Worm (Caenorhabditis elegans) whole organism, L1 larva: ENCODE measurements around the gene T20D3.5.

Experiments used
- elt-3 ChIP-seq, 6 experiments: fragments of 150-350 bp in 1 of 6; sonication (generic microtip); optimal IDR thresholded peaks; 2 replicates each; lab custom pipeline; 2017 to 2018; ENCODE audit warnings: missing biosample characterization in 6 of 6, missing genetic modification characterization in 6 of 6, inconsistent platforms in 1 of 6
- irx-1 ChIP-seq: sonication (generic microtip); optimal IDR thresholded peaks from 2 replicates; lab custom pipeline; 2016; ENCODE audit warnings: missing genetic modification characterization, missing compliant biosample characterization
- lin-35 ChIP-seq, 2 experiments: fragments of 150-350 bp; optimal IDR thresholded peaks; 2 replicates each; lab custom pipeline; 2014; ENCODE audit warnings: missing biosample characterization in 2 of 2, missing genetic modification characterization in 2 of 2, missing genetic modification reagents in 2 of 2
- mef-2 ChIP-seq: fragments of 150-350 bp; optimal IDR thresholded peaks from 2 replicates; lab custom pipeline; 2014; ENCODE audit warnings: missing biosample characterization, missing genetic modification characterization
- mep-1 ChIP-seq: fragments of 150-350 bp; optimal IDR thresholded peaks from 2 replicates; lab custom pipeline; 2014; ENCODE audit warnings: missing biosample characterization, missing genetic modification characterization
- nhr-28 ChIP-seq: fragments of 150-350 bp; optimal IDR thresholded peaks from 2 replicates; lab custom pipeline; 2014; ENCODE audit warnings: missing biosample characterization, missing genetic modification characterization
- rnt-1 ChIP-seq: sonication (generic microtip); optimal IDR thresholded peaks from 2 replicates; lab custom pipeline; 2016; ENCODE audit warnings: mild to moderate bottlenecking, missing genetic modification characterization, moderate library complexity, missing compliant biosample characterization
- snpc-4 ChIP-seq: fragments of 150-350 bp; optimal IDR thresholded peaks from 2 replicates; lab custom pipeline; 2014; ENCODE audit warnings: missing biosample characterization, missing genetic modification characterization
- sup-37 ChIP-seq: fragments of 200-800 bp; sonication (Bioruptor generic); optimal IDR thresholded peaks from 2 replicates; lab custom pipeline; 2018; ENCODE audit warnings: mild to moderate bottlenecking, missing genetic modification characterization, missing compliant biosample characterization
- tbx-2 ChIP-seq: sonication (generic microtip); optimal IDR thresholded peaks from 2 replicates; lab custom pipeline; 2016; ENCODE audit warnings: missing genetic modification characterization, missing compliant biosample characterization
- zag-1 ChIP-seq: fragments of 150-350 bp; optimal IDR thresholded peaks from 2 replicates; lab custom pipeline; 2014; ENCODE audit warnings: missing biosample characterization, missing genetic modification characterization
- ztf-11 ChIP-seq, 2 experiments: sonication (generic microtip); optimal IDR thresholded peaks; 2 replicates each; lab custom pipeline; 2016 to 2017; ENCODE audit warnings: missing genetic modification characterization in 2 of 2, missing biosample characterization in 1 of 2, missing compliant biosample characterization in 1 of 2
- ztf-4 ChIP-seq: fragments of 150-350 bp; optimal IDR thresholded peaks from 2 replicates; lab custom pipeline; 2014; ENCODE audit warnings: missing biosample characterization, missing genetic modification characterization

DNA sequence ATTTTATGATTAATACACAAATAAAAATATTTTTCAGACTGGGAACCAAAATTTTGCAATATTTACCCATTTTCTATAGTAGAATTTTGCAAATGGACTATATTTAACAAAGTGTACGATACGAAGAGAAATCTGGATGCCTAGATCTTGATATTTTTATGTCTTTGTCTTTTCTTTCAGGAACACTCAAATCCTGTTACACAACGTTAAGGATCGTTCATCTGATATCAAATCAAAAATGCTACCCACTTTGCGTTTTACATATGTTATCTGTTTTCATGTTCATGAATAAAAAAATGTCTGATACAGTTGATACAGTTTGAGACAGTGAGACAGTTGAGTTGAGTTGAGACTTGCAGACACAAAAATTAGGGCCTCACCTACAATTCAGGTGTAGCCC lies 40.6 kb upstream of the T20D3.5 start, which contains the start of gene F49C12.1:
- no peak for TF ChIP-seq zag-1 (tag; lab: Kevin White, UChicago)
- TF ChIP-seq mef-2 (tag; lab: Kevin White, UChicago): no peak
- no peak for TF ChIP-seq snpc-4
- no peak for TF ChIP-seq tbx-2 (tag; lab: Kevin White, UChicago)
- TF ChIP-seq ztf-11 (tag; optimal IDR thresholded peaks at IDR 0.05; lab: Kevin White, UChicago): no peak
- no peak for TF ChIP-seq nhr-28 (tag; lab: Kevin White, UChicago)
- TF ChIP-seq rnt-1 (tag; lab: Kevin White, UChicago): no peak
- no peak for TF ChIP-seq ztf-4 (tag; lab: Kevin White, UChicago)
- TF ChIP-seq irx-1 (tag; lab: Kevin White, UChicago): no peak
- TF ChIP-seq elt-3 (tag; optimal IDR thresholded peaks at IDR 0.05; lab: Kevin White, UChicago): no peak
- TF ChIP-seq sup-37: no peak
- TF ChIP-seq mep-1 (tag; lab: Kevin White, UChicago): no peak
- no peak for TF ChIP-seq lin-35 (GFP tag; optimal IDR thresholded peaks at IDR 0.05; lab: Kevin White, UChicago)
